Fruit fly (Drosophila melanogaster) whole organism, embryonic: ENCODE measurements around the gene Plap.

Source experiments
- Asciz ChIP-seq: fragments of 200-800 bp; sonication (Bioruptor generic); optimal IDR thresholded peaks from 2 replicates; lab custom pipeline; 2017; ENCODE audit warnings: missing biosample characterization, mild to moderate bottlenecking, missing genetic modification characterization, missing genetic modification reagents
- C15 ChIP-seq: fragments of 200-800 bp; sonication (Bioruptor generic); IDR thresholded peaks from 3 replicates; pipeline ENCODE4 v1.3.6; 2022; ENCODE audit warnings: missing biosample characterization, missing genetic modification characterization
- CG11398 ChIP-seq: fragments of 200-800 bp; sonication (Bioruptor generic); optimal IDR thresholded peaks from 2 replicates; lab custom pipeline; 2016; ENCODE audit warnings: missing biosample characterization, missing genetic modification characterization
- CG12219 ChIP-seq: fragments of 200-800 bp; sonication (Bioruptor generic); optimal IDR thresholded peaks from 3 replicates; lab custom pipeline; 2018; ENCODE audit warnings: missing biosample characterization, mild to moderate bottlenecking, missing genetic modification characterization
- CG12391 ChIP-seq: fragments of 200-800 bp; sonication (Bioruptor generic); optimal IDR thresholded peaks from 3 replicates; lab custom pipeline; 2018; ENCODE audit warnings: missing biosample characterization, mild to moderate bottlenecking, missing genetic modification characterization, moderate library complexity
- CG12744 ChIP-seq: fragments of 200-800 bp; sonication (Bioruptor generic); optimal IDR thresholded peaks from 2 replicates; lab custom pipeline; 2016; ENCODE audit warnings: missing biosample characterization, missing genetic modification characterization
- CG15514 ChIP-seq: fragments of 200-800 bp; sonication (Bioruptor generic); optimal IDR thresholded peaks from 3 replicates; lab custom pipeline; 2017; ENCODE audit warnings: missing biosample characterization, missing genetic modification characterization, mild to moderate bottlenecking, moderate library complexity, missing genetic modification reagents
- CG17328 ChIP-seq: fragments of 200-800 bp; sonication (Bioruptor generic); IDR thresholded peaks from 2 replicates; pipeline ENCODE4 v1.3.6; 2022; ENCODE audit warnings: missing biosample characterization, missing genetic modification characterization
- CG17802 ChIP-seq: fragments of 200-800 bp; sonication (Bioruptor generic); optimal IDR thresholded peaks from 2 replicates; lab custom pipeline; 2018; ENCODE audit warnings: missing biosample characterization, mild to moderate bottlenecking, missing genetic modification characterization, moderate library complexity
- CG18476 ChIP-seq: fragments of 200-800 bp; sonication (Bioruptor generic); optimal IDR thresholded peaks from 2 replicates; lab custom pipeline; 2016; ENCODE audit warnings: missing biosample characterization, mild to moderate bottlenecking, missing genetic modification characterization
- CG18599 ChIP-seq: fragments of 200-800 bp; sonication (Bioruptor generic); optimal IDR thresholded peaks from 3 replicates; lab custom pipeline; 2017; ENCODE audit warnings: missing biosample characterization, missing genetic modification characterization, mild to moderate bottlenecking, moderate library complexity, missing genetic modification reagents
- CG33557 ChIP-seq: fragments of 200-800 bp; sonication (Bioruptor generic); optimal IDR thresholded peaks from 2 replicates; lab custom pipeline; 2019; ENCODE audit warnings: missing biosample characterization, mild to moderate bottlenecking, missing genetic modification characterization, moderate library complexity
- CG4282 ChIP-seq: fragments of 200-800 bp; sonication (Bioruptor generic); optimal IDR thresholded peaks from 2 replicates; lab custom pipeline; 2016; ENCODE audit warnings: missing biosample characterization, missing genetic modification characterization
- CG7987 ChIP-seq: fragments of 200-800 bp; sonication (Bioruptor generic); optimal IDR thresholded peaks from 2 replicates; lab custom pipeline; 2018; ENCODE audit warnings: missing biosample characterization, mild to moderate bottlenecking, missing genetic modification characterization, moderate library complexity
- CG8359 ChIP-seq: fragments of 200-800 bp; sonication (Bioruptor generic); optimal IDR thresholded peaks from 2 replicates; lab custom pipeline; 2017; ENCODE audit warnings: missing biosample characterization, mild to moderate bottlenecking, missing genetic modification characterization, borderline replicate concordance
- CG9609 ChIP-seq: fragments of 200-800 bp; sonication (Bioruptor generic); optimal IDR thresholded peaks from 3 replicates; lab custom pipeline; 2016; ENCODE audit warnings: missing biosample characterization, missing genetic modification characterization
- Dip3 ChIP-seq: fragments of 200-800 bp; sonication (Bioruptor generic); optimal IDR thresholded peaks from 3 replicates; lab custom pipeline; 2016; ENCODE audit warnings: missing biosample characterization, missing genetic modification characterization
- Eip74EF ChIP-seq, 2 experiments: fragments of 200-800 bp in 1 of 2; fragments of >200 bp in 1 of 2; sonication (Bioruptor generic) in 1 of 2; optimal IDR thresholded peaks; 2 replicates each; lab custom pipeline; 2017 to 2019; ENCODE audit warnings: missing biosample characterization in 2 of 2, missing genetic modification characterization in 2 of 2, mild to moderate bottlenecking in 1 of 2, moderate library complexity in 1 of 2
- Hr51 ChIP-seq, 2 experiments: fragments of 200-800 bp; sonication (Bioruptor generic); optimal IDR thresholded peaks; 2 replicates in 1 of 2; 3 replicates in 1 of 2; lab custom pipeline; 2016 to 2018; ENCODE audit warnings: missing biosample characterization in 2 of 2, missing genetic modification characterization in 2 of 2, mild to moderate bottlenecking in 1 of 2, moderate library complexity in 1 of 2
- Hr78 ChIP-seq, 2 experiments: fragments of 200-800 bp in 1 of 2; fragments of >200 bp in 1 of 2; sonication (Bioruptor generic) in 1 of 2; optimal IDR thresholded peaks; 2 replicates each; lab custom pipeline; 2017 to 2019; ENCODE audit warnings: missing biosample characterization in 2 of 2, missing genetic modification characterization in 2 of 2, mild to moderate bottlenecking in 1 of 2, moderate library complexity in 1 of 2
- MESR4 ChIP-seq: fragments of 200-800 bp; sonication (Bioruptor generic); optimal IDR thresholded peaks from 2 replicates; lab custom pipeline; 2018; ENCODE audit warnings: missing biosample characterization, mild to moderate bottlenecking, missing genetic modification characterization, moderate library complexity
- Mrtf ChIP-seq: fragments of 200-800 bp; sonication (Bioruptor generic); IDR thresholded peaks from 3 replicates; pipeline ENCODE4 v1.3.6; 2022; ENCODE audit warnings: missing biosample characterization, missing genetic modification characterization
- NK7.1 ChIP-seq: fragments of 200-800 bp; sonication (Bioruptor generic); optimal IDR thresholded peaks from 3 replicates; lab custom pipeline; 2016; ENCODE audit warnings: missing biosample characterization, missing genetic modification characterization
- Nf-YA ChIP-seq: fragments of 200-800 bp; sonication (Bioruptor generic); IDR thresholded peaks from 2 replicates; pipeline ENCODE4 v1.3.6; 2022; ENCODE audit warnings: missing biosample characterization, missing genetic modification characterization
- Nf-YB ChIP-seq: fragments of 200-800 bp; sonication (Bioruptor generic); optimal IDR thresholded peaks from 3 replicates; lab custom pipeline; 2019; ENCODE audit warnings: missing biosample characterization, mild to moderate bottlenecking, missing genetic modification characterization, moderate library complexity
- NfI ChIP-seq: fragments of 200-800 bp; sonication (Bioruptor generic); optimal IDR thresholded peaks from 3 replicates; lab custom pipeline; 2018; ENCODE audit warnings: missing biosample characterization, mild to moderate bottlenecking, missing genetic modification characterization, moderate library complexity
- Optix ChIP-seq: fragments of 200-800 bp; sonication (Bioruptor generic); IDR thresholded peaks from 3 replicates; pipeline ENCODE4 v1.3.6; 2022; ENCODE audit warnings: missing biosample characterization, missing genetic modification characterization
- Rfx ChIP-seq: fragments of 200-800 bp; sonication (Bioruptor generic); IDR thresholded peaks from 2 replicates; pipeline ENCODE4 v1.3.6; 2022; ENCODE audit warnings: missing biosample characterization, missing genetic modification characterization
- Stat92E ChIP-seq, 3 experiments: fragments of >200 bp in 2 of 3; fragments of 200-800 bp in 1 of 3; sonication (Bioruptor generic) in 1 of 3; optimal IDR thresholded peaks; 2 replicates each; lab custom pipeline; 2017 to 2019; ENCODE audit warnings: missing biosample characterization in 3 of 3, missing genetic modification characterization in 3 of 3, mild to moderate bottlenecking in 1 of 3, moderate library complexity in 1 of 3
- bcd ChIP-seq: fragments of 200-800 bp; sonication (Bioruptor generic); optimal IDR thresholded peaks from 2 replicates; lab custom pipeline; 2017; ENCODE audit warnings: missing biosample characterization, mild to moderate bottlenecking, missing genetic modification characterization
- croc ChIP-seq: fragments of 200-800 bp; sonication (Bioruptor generic); conservative IDR thresholded peaks from 3 replicates; pipeline ENCODE4 v1.3.6; 2022; ENCODE audit warnings: missing biosample characterization, missing genetic modification characterization
- dati ChIP-seq: fragments of 200-800 bp; sonication (Bioruptor generic); IDR thresholded peaks from 2 replicates; pipeline ENCODE4 v1.3.6; 2022; ENCODE audit warnings: missing biosample characterization, missing genetic modification characterization
- disco-r ChIP-seq: fragments of 200-800 bp; sonication (Bioruptor generic); optimal IDR thresholded peaks from 2 replicates; lab custom pipeline; 2016; ENCODE audit warnings: missing biosample characterization, missing genetic modification characterization
- dysf ChIP-seq: fragments of 200-800 bp; sonication (Bioruptor generic); IDR thresholded peaks from 3 replicates; pipeline ENCODE4 v1.3.6; 2022; ENCODE audit warnings: missing biosample characterization, missing genetic modification characterization
- ems ChIP-seq: fragments of 200-800 bp; sonication (Bioruptor generic); optimal IDR thresholded peaks from 3 replicates; lab custom pipeline; 2016; ENCODE audit warnings: missing biosample characterization, missing genetic modification characterization
- fru ChIP-seq: fragments of >200 bp; optimal IDR thresholded peaks from 2 replicates; lab custom pipeline; 2017
- gt ChIP-seq: fragments of 200-800 bp; sonication (Bioruptor generic); IDR thresholded peaks from 2 replicates; pipeline ENCODE4 v1.3.6; 2022; ENCODE audit warnings: missing biosample characterization, missing genetic modification characterization
- hkb ChIP-seq, 2 experiments: fragments of 200-800 bp in 1 of 2; fragments of >200 bp in 1 of 2; sonication (Bioruptor generic) in 1 of 2; IDR thresholded peaks in 1 of 2; optimal IDR thresholded peaks in 1 of 2; 2 replicates each; pipeline versions ENCODE4 v1.3.6 to Lab custom; 2017 to 2022; ENCODE audit warnings: missing biosample characterization in 1 of 2, missing genetic modification characterization in 1 of 2
- p53 ChIP-seq: fragments of 200-800 bp; sonication (Bioruptor generic); optimal IDR thresholded peaks from 2 replicates; lab custom pipeline; 2016; ENCODE audit warnings: missing biosample characterization, missing genetic modification characterization
- pita ChIP-seq: fragments of 200-800 bp; sonication (Bioruptor generic); optimal IDR thresholded peaks from 2 replicates; lab custom pipeline; 2017; ENCODE audit warnings: missing biosample characterization, mild to moderate bottlenecking, missing genetic modification characterization
- ranshi ChIP-seq: fragments of 200-800 bp; sonication (Bioruptor generic); IDR thresholded peaks from 2 replicates; pipeline ENCODE4 v1.3.6; 2022; ENCODE audit warnings: missing biosample characterization, missing genetic modification characterization
- stc ChIP-seq: fragments of 200-800 bp; sonication (Bioruptor generic); IDR thresholded peaks from 2 replicates; pipeline ENCODE4 v1.3.6; 2022; ENCODE audit warnings: missing biosample characterization, missing genetic modification characterization
- tll ChIP-seq, 2 experiments: fragments of 200-800 bp in 1 of 2; fragments of >200 bp in 1 of 2; sonication (Bioruptor generic) in 1 of 2; optimal IDR thresholded peaks; 2 replicates each; lab custom pipeline; 2017 to 2019; ENCODE audit warnings: missing biosample characterization in 2 of 2, missing genetic modification characterization in 2 of 2, mild to moderate bottlenecking in 1 of 2, moderate library complexity in 1 of 2
- tx ChIP-seq: fragments of 200-800 bp; sonication (Bioruptor generic); optimal IDR thresholded peaks from 2 replicates; lab custom pipeline; 2016; ENCODE audit warnings: missing biosample characterization, missing genetic modification characterization
- vvl ChIP-seq: fragments of 200-800 bp; sonication (Bioruptor generic); IDR thresholded peaks from 2 replicates; pipeline ENCODE4 v1.3.6; 2022; ENCODE audit warnings: missing biosample characterization, missing genetic modification characterization
- yki ChIP-seq: fragments of >200 bp; optimal IDR thresholded peaks from 3 replicates; lab custom pipeline; 2018

Plap gene

dm6 chr2L:1144371-1145360 is 25.5 kb downstream of the Plap start (continued):
- peak; percentile 37 for TF ChIP-seq CG9609
- TF ChIP-seq CG12744 = no peak
- TF ChIP-seq vvl (GFP tag; lab: Robert Waterston, UW) = peak; percentile 79
- TF ChIP-seq CG33557 (GFP tag; lab: Kevin White, UChicago) = no peak
- TF ChIP-seq CG7987 (GFP tag; lab: Kevin White, UChicago) = no peak
- no peak for TF ChIP-seq Stat92E (GFP tag; optimal IDR thresholded peaks at IDR 0.05; lab: Kevin White, UChicago)
- no peak for TF ChIP-seq Nf-YB
- no peak for TF ChIP-seq CG11398 (GFP tag; lab: Kevin White, UChicago)
- peak; percentile 23; the same call in 1 of the 2 replicates for TF ChIP-seq stc (GFP tag; lab: Robert Waterston, UW)
- TF ChIP-seq CG4282 (GFP tag; lab: Kevin White, UChicago) = no peak
- 0 out of 3 replicates have a peak, but pooled peaks have one; percentile 43 for TF ChIP-seq Optix
- no peak for TF ChIP-seq C15 (GFP tag; lab: Robert Waterston, UW)
- no peak for TF ChIP-seq tll (GFP tag; optimal IDR thresholded peaks at IDR 0.05; lab: Kevin White, UChicago)
- no peak for TF ChIP-seq dati (GFP tag; lab: Robert Waterston, UW)
- no peak for TF ChIP-seq Nf-YA
- TF ChIP-seq Asciz (GFP tag; lab: Kevin White, UChicago) = no peak
- TF ChIP-seq fru (lab: Kevin White, UChicago) = no peak
- TF ChIP-seq hkb (optimal IDR thresholded peaks at IDR 0.05; lab: Kevin White, UChicago) = no peak
- TF ChIP-seq hkb (GFP tag; IDR thresholded peaks at IDR 0.05; lab: Robert Waterston, UW) = peak; percentile 56
- TF ChIP-seq disco-r (GFP tag; lab: Kevin White, UChicago) = no peak
- TF ChIP-seq CG8359 = peak; percentile 21
- peak; percentile 48 for TF ChIP-seq Dip3
- 0 out of 3 replicates have a peak, but pooled peaks have one; percentile 40 for TF ChIP-seq dysf (GFP tag; lab: Robert Waterston, UW)
- TF ChIP-seq CG12219 = peak; percentile 51
- TF ChIP-seq croc (GFP tag; lab: Robert Waterston, UW) = peak; percentile 21; the same call in 2 of the 3 replicates
- peak; percentile 75 for TF ChIP-seq CG18599
- peak; percentile 34 for TF ChIP-seq CG15514 (GFP tag; lab: Kevin White, UChicago)
- peak; percentile 43; the same call in 1 of the 3 replicates for TF ChIP-seq Mrtf (GFP tag; lab: Robert Waterston, UW)
- TF ChIP-seq tx (GFP tag; lab: Kevin White, UChicago) = no peak
- no peak for TF ChIP-seq pita (GFP tag; lab: Kevin White, UChicago)
- TF ChIP-seq CG17328 (GFP tag; lab: Robert Waterston, UW) = no peak; the same call in 1 of the 2 replicates
- peak; percentile 0 for TF ChIP-seq NfI (GFP tag; lab: Kevin White, UChicago)
- no peak for TF ChIP-seq CG18476 (GFP tag; lab: Kevin White, UChicago)
- TF ChIP-seq gt = 0 out of 2 replicates have a peak, but pooled peaks have one; percentile 9
- peak in 1 of 2 experiments; percentile 40 for TF ChIP-seq Eip74EF (GFP tag; optimal IDR thresholded peaks at IDR 0.05; lab: Kevin White, UChicago)
- TF ChIP-seq NK7.1 = peak; percentile 17
- no peak for TF ChIP-seq p53
- no peak for TF ChIP-seq yki (lab: Kevin White, UChicago)
- TF ChIP-seq ems = no peak
- TF ChIP-seq Rfx (GFP tag; lab: Robert Waterston, UW) = peak; percentile 23; the same call in 1 of the 2 replicates
- TF ChIP-seq Hr51 (GFP tag; optimal IDR thresholded peaks at IDR 0.05; lab: Kevin White, UChicago) = peak in 1 of 2 experiments; percentile 61
- TF ChIP-seq CG12391 = peak; percentile 70
- peak; percentile 53 for TF ChIP-seq bcd (GFP tag; lab: Kevin White, UChicago)
- peak; percentile 7 for TF ChIP-seq CG17802 (tag; lab: Kevin White, UChicago)
- TF ChIP-seq Hr78 (GFP tag; optimal IDR thresholded peaks at IDR 0.05; lab: Kevin White, UChicago) = no peak
- TF ChIP-seq ranshi (GFP tag; lab: Robert Waterston, UW) = peak; percentile 45; the same call in 1 of the 2 replicates
- TF ChIP-seq MESR4 (GFP tag; lab: Kevin White, UChicago) = no peak
